Fruit fly (Drosophila melanogaster): ENCODE measurements around the gene Arp5.

Arp5 gene

DNA sequence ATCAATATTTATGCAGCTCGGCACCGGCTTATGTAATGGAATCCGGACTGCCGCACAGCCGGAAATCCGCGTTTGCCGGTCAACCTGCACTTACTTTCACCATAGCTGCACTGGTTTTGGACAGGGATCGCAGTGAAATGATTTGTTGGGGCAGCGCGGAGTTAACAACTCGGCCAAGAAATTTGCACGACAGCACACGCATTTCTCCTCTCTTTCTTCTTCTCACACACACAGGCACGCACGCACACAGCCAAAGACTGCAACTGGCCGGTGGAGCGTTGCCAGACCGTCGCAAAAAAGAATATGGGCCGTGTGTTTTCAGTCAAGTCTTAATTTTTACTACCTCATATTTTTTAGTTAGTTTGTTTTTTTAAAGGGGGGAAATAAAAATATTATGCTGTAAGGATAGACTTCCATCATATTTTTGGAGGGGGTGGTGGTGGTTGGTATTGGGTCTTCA lies 19.0 kb upstream of the Arp5 start:
- no peak for TF ChIP-seq Abd-B (GFP tag; optimal IDR thresholded peaks at IDR 0.05)
- TF ChIP-seq fru (GFP tag; optimal IDR thresholded peaks at IDR 0.05) = peak; percentile 34
- TF ChIP-seq lola (GFP tag; optimal IDR thresholded peaks at IDR 0.05) = no peak
- TF ChIP-seq OdsH (GFP tag; optimal IDR thresholded peaks at IDR 0.05) = no peak
- TF ChIP-seq sv (GFP tag; optimal IDR thresholded peaks at IDR 0.05) = no peak
- TF ChIP-seq Hr83 (GFP tag; optimal IDR thresholded peaks at IDR 0.05; ENCODE audit: poor library complexity, severe bottlenecking) = peak; percentile 12
- no peak for TF ChIP-seq dl (GFP tag; optimal IDR thresholded peaks at IDR 0.05; ENCODE audit: insufficient read depth in 1 of 2, partially characterized antibody in 2 of 2)
- no peak for TF ChIP-seq Mio (GFP tag; optimal IDR thresholded peaks at IDR 0.05)
- TF ChIP-seq dsf (GFP tag; optimal IDR thresholded peaks at IDR 0.05; ENCODE audit: borderline replicate concordance) = no peak
- TF ChIP-seq Vsx2 (GFP tag; optimal IDR thresholded peaks at IDR 0.05; ENCODE audit: partially characterized antibody) = no peak
- TF ChIP-seq dmrt93B (GFP tag; optimal IDR thresholded peaks at IDR 0.05) = no peak
- no peak for TF ChIP-seq N (GFP tag; optimal IDR thresholded peaks at IDR 0.05)
- peak; percentile 10 for TF ChIP-seq ey (GFP tag; optimal IDR thresholded peaks at IDR 0.05)
- no peak for TF ChIP-seq pan (optimal IDR thresholded peaks at IDR 0.05)
- no peak for TF ChIP-seq CG32264 (GFP tag; optimal IDR thresholded peaks at IDR 0.05)
- TF ChIP-seq Dif (GFP tag; optimal IDR thresholded peaks at IDR 0.05; ENCODE audit: partially characterized antibody) = no peak
- peak; percentile 8 for TF ChIP-seq psq (GFP tag; optimal IDR thresholded peaks at IDR 0.05)
- no peak for TF ChIP-seq Sp1 (GFP tag; optimal IDR thresholded peaks at IDR 0.05)
- TF ChIP-seq h (GFP tag; optimal IDR thresholded peaks at IDR 0.05) = peak; percentile 10
- no peak for TF ChIP-seq sage (GFP tag; optimal IDR thresholded peaks at IDR 0.05)
- peak; percentile 24 for TF ChIP-seq rgr (GFP tag; optimal IDR thresholded peaks at IDR 0.05)
- TF ChIP-seq Hnf4 (GFP tag; optimal IDR thresholded peaks at IDR 0.05) = peak; percentile 37
- peak in 1 of 2 experiments; percentile 56 for TF ChIP-seq foxo (GFP tag; optimal IDR thresholded peaks at IDR 0.05)
- TF ChIP-seq br (GFP tag; optimal IDR thresholded peaks at IDR 0.05) = peak; percentile 32
- peak; percentile 32 for TF ChIP-seq Jra (GFP tag; optimal IDR thresholded peaks at IDR 0.05)
- no peak for TF ChIP-seq Rel (GFP tag; optimal IDR thresholded peaks at IDR 0.05)
- TF ChIP-seq Rel (tag; optimal IDR thresholded peaks at IDR 0.05) = peak; percentile 4
- no peak for TF ChIP-seq CrebA (GFP tag; optimal IDR thresholded peaks at IDR 0.05; ENCODE audit: borderline replicate concordance)
- TF ChIP-seq Hr78 (GFP tag; optimal IDR thresholded peaks at IDR 0.05) = no peak
- TF ChIP-seq Myc (optimal IDR thresholded peaks at IDR 0.05) = no peak
- no peak for TF ChIP-seq GATAd (GFP tag; optimal IDR thresholded peaks at IDR 0.05)
- TF ChIP-seq tai (GFP tag; optimal IDR thresholded peaks at IDR 0.05) = no peak
- TF ChIP-seq CG9705 (GFP tag; optimal IDR thresholded peaks at IDR 0.05) = peak; percentile 9
- peak; percentile 24 for TF ChIP-seq HLH106 (tag; optimal IDR thresholded peaks at IDR 0.05)
- no peak for TF ChIP-seq Dfd (GFP tag; optimal IDR thresholded peaks at IDR 0.05)
- no peak for TF ChIP-seq jim (GFP tag; optimal IDR thresholded peaks at IDR 0.05)
- peak; percentile 21 for TF ChIP-seq woc (GFP tag; optimal IDR thresholded peaks at IDR 0.05)
- TF ChIP-seq usp (GFP tag; optimal IDR thresholded peaks at IDR 0.05) = no peak
- TF ChIP-seq brk (GFP tag; optimal IDR thresholded peaks at IDR 0.05) = no peak

DNA sequence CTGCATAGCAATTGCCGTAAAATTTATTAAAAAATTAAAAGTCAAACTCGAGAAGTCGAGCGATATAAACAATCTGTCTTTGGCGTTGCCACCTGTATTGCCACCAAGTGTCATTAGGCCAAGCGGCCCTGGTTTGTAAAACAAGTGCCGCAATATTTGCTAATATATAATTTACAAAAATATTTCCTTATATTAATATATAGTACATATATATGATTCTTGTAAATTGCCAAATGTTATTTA lies 18.2 kb upstream of the Arp5 start, which contains the start of the genes CG7215 and Prx5:
CG7215 (minus strand) TSS at position 101 of the 243 bp plus-strand sequence.
Prx5 (minus strand) TSS at position 101 of the 243 bp plus-strand sequence.
- TF ChIP-seq pan (optimal IDR thresholded peaks at IDR 0.05) (no peak), foxo (GFP tag; optimal IDR thresholded peaks at IDR 0.05) (no peak), sv (GFP tag; optimal IDR thresholded peaks at IDR 0.05) (no peak), Sp1 (GFP tag; optimal IDR thresholded peaks at IDR 0.05) (no peak), Dfd (GFP tag; optimal IDR thresholded peaks at IDR 0.05) (no peak), Dif (GFP tag; optimal IDR thresholded peaks at IDR 0.05; ENCODE audit: partially characterized antibody) (no peak), fru (GFP tag; optimal IDR thresholded peaks at IDR 0.05) (no peak), jim (GFP tag; optimal IDR thresholded peaks at IDR 0.05) (no peak), lola (GFP tag; optimal IDR thresholded peaks at IDR 0.05) (no peak), Jra (GFP tag; optimal IDR thresholded peaks at IDR 0.05) (no peak), HLH106 (tag; optimal IDR thresholded peaks at IDR 0.05) (no peak)

Measured in whole organism, wandering third instar larva.